Worm (Caenorhabditis elegans): ENCODE results near the gene T01D1.4.

Gene T01D1.4

DNA sequence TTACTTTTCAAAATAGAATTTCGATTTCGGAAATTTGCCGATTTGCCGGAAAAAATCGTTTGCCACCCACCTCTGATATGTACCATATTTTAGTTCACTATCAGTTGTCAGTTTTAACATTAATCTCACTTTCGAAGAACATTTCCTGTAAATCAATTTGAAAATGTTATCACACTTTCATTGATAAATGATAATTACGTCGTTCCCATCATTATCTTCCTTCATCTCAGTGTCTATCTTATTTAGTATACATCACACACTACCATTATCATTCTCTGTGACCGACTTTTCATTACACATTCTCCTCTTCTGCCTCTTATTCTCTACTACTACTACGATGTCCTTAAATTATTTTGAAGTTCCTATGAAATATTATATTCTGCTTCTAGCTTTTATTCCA, 7.6 kb upstream of the T01D1.4 start, which contains the start of gene T01D1.8:
T01D1.8 (plus strand) TSS at position 236 of the 400 bp plus-strand sequence.
- TF ChIP-seq jun-1 (tag; optimal IDR thresholded peaks at IDR 0.05) = no peak
- TF ChIP-seq nhr-28 (tag; optimal IDR thresholded peaks at IDR 0.05) = no peak
- TF ChIP-seq nhr-12 (tag; optimal IDR thresholded peaks at IDR 0.05) = no peak
- no peak for TF ChIP-seq pqm-1 (tag; optimal IDR thresholded peaks at IDR 0.05)
- no peak for TF ChIP-seq tbx-2 (tag; optimal IDR thresholded peaks at IDR 0.05)
- no peak for TF ChIP-seq nfya-1 (tag; optimal IDR thresholded peaks at IDR 0.05; ENCODE audit: insufficient read depth)
- TF ChIP-seq zag-1 (tag; optimal IDR thresholded peaks at IDR 0.05) = no peak
- TF ChIP-seq hmg-11 (tag; optimal IDR thresholded peaks at IDR 0.05) = no peak
- TF ChIP-seq nhr-23 (tag; optimal IDR thresholded peaks at IDR 0.05) = no peak
- no peak for TF ChIP-seq nhr-25 (tag; optimal IDR thresholded peaks at IDR 0.05)
- TF ChIP-seq unc-62 (GFP tag; optimal IDR thresholded peaks at IDR 0.05) = no peak
- no peak for TF ChIP-seq ztf-4 (tag; optimal IDR thresholded peaks at IDR 0.05)
- no peak for TF ChIP-seq nhr-43 (tag; optimal IDR thresholded peaks at IDR 0.05; ENCODE audit: poor library complexity, severe bottlenecking)
- no peak for TF ChIP-seq fkh-10 (GFP tag; optimal IDR thresholded peaks at IDR 0.05)
- no peak for TF ChIP-seq nhr-76 (tag; optimal IDR thresholded peaks at IDR 0.05)
- no peak for TF ChIP-seq nhr-11 (tag; optimal IDR thresholded peaks at IDR 0.05)
- TF ChIP-seq ceh-16 (tag; optimal IDR thresholded peaks at IDR 0.05) = no peak
- no peak for TF ChIP-seq mml-1 (tag; optimal IDR thresholded peaks at IDR 0.05)

DNA sequence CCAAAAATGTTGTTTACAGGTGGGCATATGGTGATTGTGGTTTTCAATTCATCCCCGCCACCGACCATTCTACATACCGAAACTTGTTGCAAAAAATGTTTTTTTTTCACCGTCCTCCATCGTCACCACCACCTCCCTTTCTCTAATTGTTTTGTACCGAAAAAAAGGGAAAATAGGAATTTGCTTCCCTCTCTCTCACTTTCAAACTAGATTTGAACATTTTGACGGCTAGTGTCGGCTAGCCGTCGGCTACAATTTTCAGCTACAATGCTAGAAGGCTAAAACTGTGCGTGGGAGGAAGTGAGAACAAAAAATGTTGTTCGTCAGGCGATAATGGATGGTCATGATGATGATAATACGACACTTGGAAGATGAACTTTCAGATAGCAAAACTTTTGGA, 747 bp downstream of the T01D1.4 start:
- TF ChIP-seq nhr-28 (tag; optimal IDR thresholded peaks at IDR 0.05) (no peak), R02D3.7 (tag; optimal IDR thresholded peaks at IDR 0.05) (no peak), nhr-25 (tag; optimal IDR thresholded peaks at IDR 0.05) (peak; percentile 64), lin-39 (tag; optimal IDR thresholded peaks at IDR 0.05) (no peak), ztf-4 (tag; optimal IDR thresholded peaks at IDR 0.05) (no peak), zag-1 (tag; optimal IDR thresholded peaks at IDR 0.05) (no peak), elt-1 (tag; optimal IDR thresholded peaks at IDR 0.05) (peak; percentile 33)

DNA sequence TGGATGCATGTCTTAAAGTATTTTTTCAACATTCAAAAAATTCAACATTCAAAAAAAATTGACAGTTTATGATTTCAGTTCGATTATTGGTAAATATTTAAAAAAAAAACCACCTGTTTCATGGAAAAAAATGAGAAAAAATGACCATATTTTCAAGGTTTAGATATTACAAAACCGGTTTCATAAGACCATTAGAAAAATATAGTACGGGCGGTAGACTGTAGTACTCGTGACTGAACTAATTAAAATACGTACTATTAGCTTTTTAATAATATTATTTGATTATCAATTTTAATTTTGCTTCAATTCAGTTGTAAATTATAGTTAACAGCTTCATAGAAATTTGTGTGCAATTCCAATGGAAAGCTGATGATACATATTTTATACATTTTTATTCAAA, 2.3 kb downstream of the T01D1.4 start:
- TF ChIP-seq mml-1 (tag; optimal IDR thresholded peaks at IDR 0.05) (no peak), skn-1 (tag; optimal IDR thresholded peaks at IDR 0.05) (no peak), nhr-76 (tag; optimal IDR thresholded peaks at IDR 0.05) (no peak), nfya-1 (tag; optimal IDR thresholded peaks at IDR 0.05; ENCODE audit: insufficient read depth) (no peak), aly-2 (tag; optimal IDR thresholded peaks at IDR 0.05) (no peak), ceh-16 (tag; optimal IDR thresholded peaks at IDR 0.05) (no peak), sea-2 (GFP tag; optimal IDR thresholded peaks at IDR 0.05) (no peak), ceh-82 (tag; optimal IDR thresholded peaks at IDR 0.05) (no peak), elt-1 (tag; optimal IDR thresholded peaks at IDR 0.05) (no peak), nhr-43 (tag; optimal IDR thresholded peaks at IDR 0.05; ENCODE audit: poor library complexity, severe bottlenecking) (no peak), pha-4 (tag; optimal IDR thresholded peaks at IDR 0.05) (no peak), ztf-11 (tag; optimal IDR thresholded peaks at IDR 0.05) (no peak), egl-27 (tag; optimal IDR thresholded peaks at IDR 0.05) (no peak), lsy-12 (tag; optimal IDR thresholded peaks at IDR 0.05) (no peak), ZK546.5 (tag; optimal IDR thresholded peaks at IDR 0.05) (no peak), elt-2 (tag; optimal IDR thresholded peaks at IDR 0.05) (no peak), nhr-77 (tag; optimal IDR thresholded peaks at IDR 0.05) (no peak), R02D3.7 (tag; optimal IDR thresholded peaks at IDR 0.05) (no peak)

DNA sequence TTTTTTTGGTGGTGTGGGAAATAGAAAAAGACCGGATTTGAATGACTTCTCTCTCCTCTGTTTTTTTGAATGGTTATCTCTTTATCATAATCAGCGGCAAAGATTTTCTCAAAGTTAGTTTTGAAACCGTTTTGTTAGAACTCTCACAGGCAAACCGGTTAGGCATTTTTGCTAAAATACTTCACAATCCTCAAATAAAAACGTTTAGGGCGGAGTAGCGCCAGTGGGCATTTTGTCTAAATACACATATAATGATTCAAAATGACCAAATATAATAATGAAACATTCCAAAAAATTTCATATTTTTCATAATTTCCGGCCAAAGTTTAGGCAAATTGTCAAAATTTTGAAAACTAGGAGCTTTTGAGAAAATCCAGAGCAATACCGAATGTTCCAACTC, 3.0 kb downstream of the T01D1.4 start, which contains the start of gene T01D1.3:
T01D1.3 (minus strand) TSS at position 101 of the 400 bp plus-strand sequence.
- TF ChIP-seq nfya-1 (tag; optimal IDR thresholded peaks at IDR 0.05; ENCODE audit: insufficient read depth) (no peak), sea-2 (GFP tag; optimal IDR thresholded peaks at IDR 0.05) (no peak), elt-1 (tag; optimal IDR thresholded peaks at IDR 0.05) (no peak), nhr-76 (tag; optimal IDR thresholded peaks at IDR 0.05) (no peak), ceh-9 (tag; optimal IDR thresholded peaks at IDR 0.05) (no peak), nhr-77 (tag; optimal IDR thresholded peaks at IDR 0.05) (no peak), hmg-11 (tag; optimal IDR thresholded peaks at IDR 0.05) (no peak), nhr-67 (tag; optimal IDR thresholded peaks at IDR 0.05) (no peak), egl-5 (tag; optimal IDR thresholded peaks at IDR 0.05) (no peak), zag-1 (tag; optimal IDR thresholded peaks at IDR 0.05) (no peak), jun-1 (tag; optimal IDR thresholded peaks at IDR 0.05) (no peak), R02D3.7 (tag; optimal IDR thresholded peaks at IDR 0.05) (no peak)
